Worm (Caenorhabditis elegans): ENCODE measurements around the gene unc-31.
A peak's percentile ranks its signal among the peaks of the same experiment; 100 is the strongest.

The unc-31 gene

ce11 chrIV:12833698-12834416 lies 60.2 kb downstream of the unc-31 start (continued):
- TF ChIP-seq cebp-1 (GFP tag; IDR thresholded peaks at IDR 0.05), result no peak
- TF ChIP-seq cebp-1 (tag; optimal IDR thresholded peaks at IDR 0.05), result peak; percentile 50
- no peak for TF ChIP-seq snpc-3.4 (tag; optimal IDR thresholded peaks at IDR 0.05)
- no peak for TF ChIP-seq T26A5.8 (tag; optimal IDR thresholded peaks at IDR 0.05)
- TF ChIP-seq repo-1 (tag; optimal IDR thresholded peaks at IDR 0.05), result peak; percentile 11
- TF ChIP-seq nhr-80 (tag; optimal IDR thresholded peaks at IDR 0.05), result peak; percentile 100
- peak; percentile 1 for TF ChIP-seq gei-17 (GFP tag; optimal IDR thresholded peaks at IDR 0.05)

- no peak for TF ChIP-seq tbx-9 (tag; optimal IDR thresholded peaks at IDR 0.05; ENCODE audit: borderline replicate concordance)
- peak; percentile 67; the same call in 1 of the 2 replicates for TF ChIP-seq hmg-1.2 (GFP tag; IDR thresholded peaks at IDR 0.05)
- no peak for TF ChIP-seq K12H6.12 (tag; optimal IDR thresholded peaks at IDR 0.05)
- TF ChIP-seq Y95B8A.8 (GFP tag; IDR thresholded peaks at IDR 0.05), result no peak
- no peak for TF ChIP-seq ceh-40 (GFP tag; IDR thresholded peaks at IDR 0.05)
These were observed 60.7 kb downstream of the unc-31 start for ce11 chrIV:12834417-12834731.

ce11 chrIV:12835363-12835762 lies 61.7 kb downstream of the unc-31 start:
- TF ChIP-seq zim-3 (tag; optimal IDR thresholded peaks at IDR 0.05) (no peak), lin-26 (GFP tag; IDR thresholded peaks at IDR 0.05) (no peak), ekl-4 (GFP tag; IDR thresholded peaks at IDR 0.05) (0 out of 2 replicates have a peak, but pooled peaks have one; percentile 30), lin-40 (tag; optimal IDR thresholded peaks at IDR 0.05) (peak; percentile 20), F57C9.4 (tag; optimal IDR thresholded peaks at IDR 0.05) (no peak), hsf-1 (GFP tag; IDR thresholded peaks at IDR 0.05) (no peak), ZK185.1 (tag; optimal IDR thresholded peaks at IDR 0.05; ENCODE audit: poor library complexity, severe bottlenecking) (no peak), madf-8 (GFP tag; conservative IDR thresholded peaks at IDR 0.05) (no peak), nhr-80 (tag; optimal IDR thresholded peaks at IDR 0.05) (peak; percentile 90), tlf-1 (GFP tag; optimal IDR thresholded peaks at IDR 0.05) (no peak), tbp1 (GFP tag; optimal IDR thresholded peaks at IDR 0.05) (no peak), nhr-120 (GFP tag; IDR thresholded peaks at IDR 0.05) (no peak), hlh-26 (GFP tag; conservative IDR thresholded peaks at IDR 0.05) (no peak), tbx-9 (tag; optimal IDR thresholded peaks at IDR 0.05; ENCODE audit: borderline replicate concordance) (no peak), him-1 (tag; optimal IDR thresholded peaks at IDR 0.05) (no peak), unc-62 (GFP tag; optimal IDR thresholded peaks at IDR 0.05) (no peak), ztf-6 (GFP tag; IDR thresholded peaks at IDR 0.05) (no peak), bed-2 (GFP tag; IDR thresholded peaks at IDR 0.05) (no peak), ztf-26 (tag; optimal IDR thresholded peaks at IDR 0.05) (no peak), hmg-1.2 (GFP tag; IDR thresholded peaks at IDR 0.05) (0 out of 2 replicates have a peak, but pooled peaks have one; percentile 9), C06A6.2 (GFP tag; conservative IDR thresholded peaks at IDR 0.05) (no peak), hrde-1 (tag; optimal IDR thresholded peaks at IDR 0.05; ENCODE audit: borderline replicate concordance) (no peak), aptf-2 (GFP tag; conservative IDR thresholded peaks at IDR 0.05) (no peak), zfh-2 (GFP tag; conservative IDR thresholded peaks at IDR 0.05) (no peak), nhr-179 (tag; optimal IDR thresholded peaks at IDR 0.05) (no peak), F52B5.7 (tag; optimal IDR thresholded peaks at IDR 0.05) (no peak), let-607 (tag; optimal IDR thresholded peaks at IDR 0.05) (peak; percentile 77 to 89), attf-5 (GFP tag; optimal IDR thresholded peaks at IDR 0.05) (no peak), dox-1 (GFP tag; IDR thresholded peaks at IDR 0.05) (peak; percentile 40; the same call in 1 of the 2 replicates)

All from whole organism, young adult.